Worm (Caenorhabditis elegans) whole organism, late embryonic: Measurements from ENCODE around the gene C46F11.4.
A peak's percentile ranks its signal among the peaks of the same experiment; 100 is the strongest.

ENCODE experiments used
- C08G9.2 ChIP-seq: sonication (generic microtip); optimal IDR thresholded peaks from 2 replicates; lab custom pipeline; 2016; ENCODE audit warnings: mild to moderate bottlenecking, missing genetic modification characterization, moderate library complexity, missing compliant biosample characterization
- C38D4.7 ChIP-seq: fragments of 200-800 bp; sonication (Bioruptor generic); optimal IDR thresholded peaks from 2 replicates; lab custom pipeline; 2018; ENCODE audit warnings: mild to moderate bottlenecking, missing genetic modification characterization, moderate library complexity, missing compliant biosample characterization
- F13H6.1 ChIP-seq: sonication (generic microtip); optimal IDR thresholded peaks from 2 replicates; lab custom pipeline; 2016; ENCODE audit warnings: missing genetic modification characterization, missing compliant biosample characterization
- K02D7.2 ChIP-seq: sonication (generic microtip); optimal IDR thresholded peaks from 2 replicates; lab custom pipeline; 2017; ENCODE audit warnings: mild to moderate bottlenecking, missing genetic modification characterization, missing compliant biosample characterization
- Y22D7AL.16 ChIP-seq: sonication (generic microtip); optimal IDR thresholded peaks from 2 replicates; lab custom pipeline; 2016; ENCODE audit warnings: missing genetic modification characterization, missing compliant biosample characterization
- ahr-1 ChIP-seq: sonication (generic microtip); optimal IDR thresholded peaks from 2 replicates; lab custom pipeline; 2016; ENCODE audit warnings: missing genetic modification characterization, missing compliant biosample characterization
- ama-1 ChIP-seq: fragments of 150-350 bp; optimal IDR thresholded peaks from 2 replicates; lab custom pipeline; 2014
- ceh-14 ChIP-seq: sonication (generic microtip); optimal IDR thresholded peaks from 2 replicates; lab custom pipeline; 2016; ENCODE audit warnings: missing genotype, missing genetic modification characterization, missing compliant biosample characterization
- ceh-19 ChIP-seq: fragments of 200-800 bp; sonication (Bioruptor generic); optimal IDR thresholded peaks from 2 replicates; lab custom pipeline; 2018; ENCODE audit warnings: mild to moderate bottlenecking, missing genetic modification characterization, missing compliant biosample characterization
- ceh-22 ChIP-seq: sonication (generic microtip); optimal IDR thresholded peaks from 2 replicates; lab custom pipeline; 2017; ENCODE audit warnings: missing biosample characterization, missing genetic modification characterization
- ceh-34 ChIP-seq: sonication (generic microtip); optimal IDR thresholded peaks from 2 replicates; lab custom pipeline; 2016; ENCODE audit warnings: mild to moderate bottlenecking, missing genetic modification characterization, missing compliant biosample characterization
- ceh-9 ChIP-seq: sonication (generic microtip); optimal IDR thresholded peaks from 2 replicates; lab custom pipeline; 2016; ENCODE audit warnings: mild to moderate bottlenecking, missing genetic modification characterization, inconsistent platforms, missing compliant biosample characterization
- che-1 ChIP-seq: sonication (generic microtip); optimal IDR thresholded peaks from 2 replicates; lab custom pipeline; 2016; ENCODE audit warnings: mild to moderate bottlenecking, missing genetic modification characterization, missing compliant biosample characterization
- dmd-4 ChIP-seq: sonication (generic microtip); optimal IDR thresholded peaks from 2 replicates; lab custom pipeline; 2016; ENCODE audit warnings: borderline replicate concordance, missing genetic modification characterization, missing compliant biosample characterization
- dve-1 ChIP-seq: sonication (generic microtip); optimal IDR thresholded peaks from 2 replicates; lab custom pipeline; 2017; ENCODE audit warnings: antibody characterized with exemption, mild to moderate bottlenecking, missing genetic modification characterization, missing compliant biosample characterization
- hlh-6 ChIP-seq: sonication (generic microtip); optimal IDR thresholded peaks from 2 replicates; lab custom pipeline; 2016; ENCODE audit warnings: missing genotype, missing genetic modification characterization, missing compliant biosample characterization
- lim-6 ChIP-seq: sonication (generic microtip); optimal IDR thresholded peaks from 2 replicates; lab custom pipeline; 2016; ENCODE audit warnings: missing genetic modification characterization, missing compliant biosample characterization
- lin-11 ChIP-seq: fragments of 200-800 bp; sonication (Bioruptor generic); optimal IDR thresholded peaks from 2 replicates; lab custom pipeline; 2018; ENCODE audit warnings: mild to moderate bottlenecking, missing genetic modification characterization, missing compliant biosample characterization
- madf-2 ChIP-seq: sonication (generic microtip); optimal IDR thresholded peaks from 2 replicates; lab custom pipeline; 2017; ENCODE audit warnings: missing genetic modification characterization, missing compliant biosample characterization
- mec-3 ChIP-seq: sonication (generic microtip); optimal IDR thresholded peaks from 2 replicates; lab custom pipeline; 2016; ENCODE audit warnings: borderline replicate concordance, missing genetic modification characterization, missing compliant biosample characterization
- nhr-232 ChIP-seq: sonication (generic microtip); optimal IDR thresholded peaks from 2 replicates; lab custom pipeline; 2016; ENCODE audit warnings: missing genetic modification characterization, missing compliant biosample characterization
- odd-2 ChIP-seq: sonication (generic microtip); optimal IDR thresholded peaks from 2 replicates; lab custom pipeline; 2017; ENCODE audit warnings: antibody characterized with exemption, mild to moderate bottlenecking, missing genetic modification characterization, missing compliant biosample characterization
- pat-9 ChIP-seq: fragments of 200-800 bp; sonication (Bioruptor generic); optimal IDR thresholded peaks from 2 replicates; lab custom pipeline; 2018; ENCODE audit warnings: mild to moderate bottlenecking, missing genetic modification characterization, moderate library complexity, missing compliant biosample characterization
- pax-1 ChIP-seq: fragments of 150-350 bp; optimal IDR thresholded peaks from 2 replicates; lab custom pipeline; 2014; ENCODE audit warnings: missing biosample characterization, missing genetic modification characterization
- pha-2 ChIP-seq: sonication (generic microtip); optimal IDR thresholded peaks from 2 replicates; lab custom pipeline; 2017; ENCODE audit warnings: mild to moderate bottlenecking, missing genetic modification characterization, missing compliant biosample characterization
- pqm-1 ChIP-seq: sonication (generic microtip); optimal IDR thresholded peaks from 2 replicates; lab custom pipeline; 2016; ENCODE audit warnings: missing genetic modification characterization, missing compliant biosample characterization
- pros-1 ChIP-seq: fragments of 150-350 bp; optimal IDR thresholded peaks from 2 replicates; lab custom pipeline; 2014; ENCODE audit warnings: missing biosample characterization, missing genetic modification reagents, missing genetic modification characterization
- ref-2 ChIP-seq: sonication (generic microtip); optimal IDR thresholded peaks from 2 replicates; lab custom pipeline; 2016; ENCODE audit warnings: missing genetic modification characterization, missing compliant biosample characterization
- rnt-1 ChIP-seq: sonication (generic microtip); optimal IDR thresholded peaks from 2 replicates; lab custom pipeline; 2016; ENCODE audit warnings: missing genetic modification characterization, missing compliant biosample characterization
- sdc-2 ChIP-seq: sonication (generic microtip); optimal IDR thresholded peaks from 2 replicates; lab custom pipeline; 2016; ENCODE audit warnings: missing genotype, missing genetic modification characterization, missing compliant biosample characterization
- sox-2 ChIP-seq: fragments of 200-800 bp; sonication (Bioruptor generic); IDR thresholded peaks from 2 replicates; pipeline ENCODE4 v1.3.6; 2022; ENCODE audit warnings: missing genetic modification reagents, missing genetic modification characterization, missing compliant biosample characterization
- syd-9 ChIP-seq: sonication (generic microtip); optimal IDR thresholded peaks from 2 replicates; lab custom pipeline; 2016; ENCODE audit warnings: mild to moderate bottlenecking, missing genetic modification characterization, moderate library complexity, missing compliant biosample characterization
- unc-42 ChIP-seq: sonication (generic microtip); optimal IDR thresholded peaks from 2 replicates; lab custom pipeline; 2016; ENCODE audit warnings: missing genotype, missing genetic modification characterization, missing compliant biosample characterization
- unc-55 ChIP-seq: sonication (generic microtip); optimal IDR thresholded peaks from 2 replicates; lab custom pipeline; 2017; ENCODE audit warnings: missing biosample characterization, missing genetic modification reagents, missing genetic modification characterization
- ztf-16 ChIP-seq: sonication (generic microtip); optimal IDR thresholded peaks from 2 replicates; lab custom pipeline; 2017; ENCODE audit warnings: missing genetic modification characterization, missing compliant biosample characterization

The C46F11.4 gene

DNA sequence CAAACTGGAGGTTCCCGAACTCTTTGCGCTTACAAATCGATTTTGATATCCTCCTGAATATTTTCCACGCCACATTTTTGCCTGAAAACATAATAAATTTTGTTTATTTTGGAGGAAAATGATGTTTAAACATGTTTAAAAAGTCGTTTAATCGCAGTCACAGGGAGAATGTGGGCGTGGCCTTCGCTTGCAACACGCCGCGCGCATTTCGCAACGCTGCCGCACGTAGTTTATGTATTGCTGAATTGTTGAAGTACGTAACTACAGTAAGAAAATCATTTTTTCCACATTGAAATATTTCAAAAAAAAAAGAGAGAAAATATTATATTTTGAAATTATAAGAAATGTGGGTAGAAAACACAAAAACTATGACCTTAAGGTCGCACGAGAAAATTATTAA is at the start of gene C46F11.4 (continued):
- TF ChIP-seq madf-2 (tag; lab: Kevin White, UChicago) (peak; percentile 80), che-1 (tag; lab: Kevin White, UChicago) (peak; percentile 78), unc-42 (peak; percentile 34), pros-1 (tag; lab: Kevin White, UChicago) (no peak), sdc-2 (tag; lab: Kevin White, UChicago) (peak; percentile 57), C38D4.7 (GFP tag; lab: Kevin White, UChicago) (peak; percentile 82), lim-6 (tag; lab: Kevin White, UChicago) (peak; percentile 1), F13H6.1 (tag; lab: Kevin White, UChicago) (peak; percentile 76), unc-55 (GFP tag; lab: Kevin White, UChicago) (no peak), pax-1 (no peak), lin-11 (tag; lab: Kevin White, UChicago) (peak; percentile 82), ceh-19 (GFP tag; lab: Kevin White, UChicago) (peak; percentile 89), ztf-16 (tag; lab: Kevin White, UChicago) (peak; percentile 80), syd-9 (tag; lab: Kevin White, UChicago) (peak; percentile 75), K02D7.2 (tag; lab: Kevin White, UChicago) (peak; percentile 87)

DNA sequence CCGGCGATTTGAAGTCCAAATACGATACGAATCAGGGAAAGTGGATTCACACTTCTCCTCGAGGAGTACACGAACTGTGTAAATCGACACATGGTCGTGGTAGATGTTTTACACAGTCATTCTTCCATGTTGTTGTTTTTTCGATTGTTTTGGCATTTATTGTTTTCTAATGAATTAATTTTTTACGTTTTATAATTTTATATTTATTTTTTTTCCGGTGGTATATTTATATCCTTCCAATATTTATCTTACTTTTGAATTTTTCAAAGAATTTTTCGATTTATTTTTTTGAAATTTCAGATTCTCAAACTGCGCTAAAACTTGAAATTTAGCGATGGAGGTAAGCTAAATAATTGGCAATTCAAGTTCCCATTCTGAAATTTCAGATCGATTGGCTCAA is 49.1 kb upstream of the C46F11.4 start, which contains the start of gene nrde-1:
Gene nrde-1, plus strand, starts transcription at position 301 of the 400 bp plus-strand sequence.
- no peak for TF ChIP-seq unc-55 (GFP tag; lab: Kevin White, UChicago)
- TF ChIP-seq ceh-9, result no peak

DNA sequence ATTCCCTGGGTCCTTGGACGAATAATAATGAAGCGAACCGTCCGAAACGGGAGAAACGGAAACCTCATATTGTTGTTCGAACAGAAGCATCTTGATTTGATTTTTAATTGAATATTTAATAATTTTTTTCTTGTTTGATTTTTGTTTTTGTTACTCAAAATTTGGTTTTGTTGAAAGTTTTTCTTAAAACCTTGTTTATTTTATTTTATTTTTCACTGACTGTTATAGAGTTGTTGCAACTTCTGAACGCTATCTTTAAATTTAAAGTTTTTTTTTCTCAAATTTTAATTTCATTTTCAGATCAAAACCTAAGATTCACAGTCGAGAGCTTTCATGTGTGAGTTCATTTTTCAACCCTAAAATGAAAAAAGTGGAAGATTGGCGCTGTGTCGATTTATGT is 44.9 kb upstream of the C46F11.4 start, which contains the start of gene alkb-8:
Gene alkb-8, plus strand, starts transcription at position 301 of the 400 bp plus-strand sequence.
- TF ChIP-seq hlh-6 (tag; lab: Kevin White, UChicago) (no peak), ref-2 (tag; lab: Kevin White, UChicago) (no peak)
- TF ChIP-seq, all 69 proteins: peak for 0

DNA sequence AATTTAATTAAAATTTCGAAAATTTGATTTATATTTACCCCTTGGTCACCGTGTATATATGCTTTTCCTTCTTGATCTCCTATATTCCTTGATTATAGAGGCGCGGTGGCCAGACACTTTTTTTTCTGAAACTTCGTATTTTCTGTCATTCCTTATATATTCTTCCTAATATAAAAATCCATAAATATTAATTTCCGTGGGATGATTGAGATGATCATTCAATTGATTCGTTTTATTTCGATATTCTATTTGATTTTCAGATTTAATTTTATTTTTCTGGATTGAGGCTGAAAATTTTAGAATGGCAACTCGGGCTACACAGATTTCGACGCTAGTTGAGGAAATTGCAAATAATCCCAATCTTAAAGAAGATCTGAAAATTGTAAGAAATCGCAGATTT is 42.5 kb upstream of the C46F11.4 start, which contains the start of gene dph-1:
Gene dph-1, plus strand, starts transcription at position 301 of the 400 bp plus-strand sequence.
- TF ChIP-seq ceh-14, result no peak
- TF ChIP-seq pqm-1, result no peak
- no peak for TF ChIP-seq rnt-1 (tag; lab: Kevin White, UChicago)
- no peak for TF ChIP-seq dmd-4
- no peak for TF ChIP-seq F13H6.1 (tag; lab: Kevin White, UChicago)
- TF ChIP-seq ceh-34 (tag; lab: Kevin White, UChicago), result no peak
- TF ChIP-seq lim-6 (tag; lab: Kevin White, UChicago), result no peak
- TF ChIP-seq ref-2 (tag; lab: Kevin White, UChicago), result no peak
- TF ChIP-seq odd-2 (tag; lab: Kevin White, UChicago), result no peak
- no peak for TF ChIP-seq sox-2 (GFP tag; lab: Robert Waterston, UW)
- TF ChIP-seq pha-2 (tag; lab: Kevin White, UChicago), result no peak
- no peak for TF ChIP-seq ahr-1 (tag; lab: Kevin White, UChicago)
- TF ChIP-seq ama-1 (lab: Kevin White, UChicago), result no peak
- TF ChIP-seq pat-9 (tag; lab: Kevin White, UChicago), result no peak
- TF ChIP-seq C08G9.2 (tag; lab: Kevin White, UChicago), result no peak
- TF ChIP-seq madf-2 (tag; lab: Kevin White, UChicago), result no peak
- no peak for TF ChIP-seq ztf-16 (tag; lab: Kevin White, UChicago)
- TF ChIP-seq mec-3 (tag; lab: Kevin White, UChicago), result no peak
- TF ChIP-seq ceh-9, result no peak
- TF ChIP-seq dve-1 (tag; lab: Kevin White, UChicago), result no peak

DNA sequence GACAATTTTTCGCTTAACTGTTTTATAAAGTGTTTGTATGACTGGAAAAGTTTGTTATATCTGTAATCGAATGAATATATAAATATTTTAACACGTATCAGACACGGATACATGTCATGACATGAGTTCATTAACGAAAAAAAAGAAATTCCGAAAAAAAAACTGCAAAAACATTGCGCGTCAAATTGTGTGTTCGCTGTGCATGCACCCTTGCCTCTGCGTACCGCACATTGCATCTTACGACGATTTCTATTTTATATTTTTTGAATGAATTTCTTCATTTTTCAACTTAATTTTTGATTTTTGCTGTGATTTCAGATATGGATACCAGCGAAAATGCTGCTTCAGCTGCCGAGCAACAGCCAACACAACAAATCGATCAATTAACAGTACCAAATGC is 40.9 kb upstream of the C46F11.4 start, which contains the start of gene wdr-5.1:
Gene wdr-5.1, plus strand, starts transcription at position 319 of the 400 bp plus-strand sequence.
- TF ChIP-seq nhr-232 (tag; lab: Kevin White, UChicago) (no peak), ceh-22 (tag; lab: Kevin White, UChicago) (no peak), unc-42 (no peak), Y22D7AL.16 (tag; lab: Kevin White, UChicago) (no peak)
